Fruit fly (Drosophila melanogaster) whole organism, adult: Measurements from ENCODE around the gene fz2.

ENCODE experiments used
- CG14711 ChIP-seq: fragments of 200-800 bp; sonication (Bioruptor generic); optimal IDR thresholded peaks from 2 replicates; lab custom pipeline; 2018; ENCODE audit warnings: missing biosample characterization, mild to moderate bottlenecking, missing genetic modification characterization, moderate library complexity
- CG5204 ChIP-seq: fragments of 200-800 bp; sonication (Bioruptor generic); optimal IDR thresholded peaks from 2 replicates; lab custom pipeline; 2016; ENCODE audit warnings: missing biosample characterization, missing genetic modification characterization
- Crg-1 ChIP-seq: fragments of 200-800 bp; sonication (Bioruptor generic); optimal IDR thresholded peaks from 2 replicates; lab custom pipeline; 2016; ENCODE audit warnings: missing biosample characterization, missing genetic modification characterization
- bab1 ChIP-seq: fragments of 200-800 bp; sonication (Bioruptor generic); optimal IDR thresholded peaks from 3 replicates; lab custom pipeline; 2019; ENCODE audit warnings: missing biosample characterization, mild to moderate bottlenecking, missing genetic modification characterization, moderate library complexity
- tj ChIP-seq: fragments of 200-800 bp; sonication (Bioruptor generic); optimal IDR thresholded peaks from 3 replicates; lab custom pipeline; 2017; ENCODE audit warnings: missing biosample characterization, mild to moderate bottlenecking, missing genetic modification characterization, moderate library complexity
- toe ChIP-seq: fragments of 200-800 bp; sonication (Bioruptor generic); optimal IDR thresholded peaks from 2 replicates; lab custom pipeline; 2016; ENCODE audit warnings: missing biosample characterization, missing genetic modification characterization

DNA sequence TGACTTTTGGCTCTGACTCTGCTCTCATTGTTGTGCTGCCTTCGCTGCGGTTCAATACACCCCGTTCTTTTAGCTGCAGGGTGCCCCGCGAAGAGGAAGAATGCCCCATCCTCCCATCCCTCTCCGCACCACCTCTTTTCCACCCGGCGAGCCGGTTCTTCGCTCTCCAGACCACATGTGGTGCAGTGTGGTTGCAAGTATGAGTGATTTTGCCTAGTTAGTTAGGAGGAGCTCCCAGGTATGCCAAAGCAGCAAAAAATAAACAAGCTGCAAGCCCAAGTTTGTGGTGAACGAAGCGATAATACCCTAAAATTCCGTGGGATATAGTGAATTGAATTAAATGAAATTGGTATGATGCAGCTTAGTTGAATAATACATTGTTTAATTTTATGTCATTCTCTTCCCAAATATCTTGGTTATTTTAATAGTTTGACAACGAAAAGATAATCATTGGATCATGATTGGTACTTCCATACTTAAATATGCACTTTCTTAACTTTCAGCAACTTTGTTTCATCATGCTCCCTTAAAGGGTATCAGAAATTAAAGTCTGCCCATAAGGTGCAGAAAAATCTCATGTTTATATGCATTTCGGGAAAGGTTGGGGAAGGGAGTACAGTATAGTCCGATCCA, 62.9 kb downstream of the fz2 start:
- no peak for TF ChIP-seq CG5204 (GFP tag; lab: Kevin White, UChicago)
- TF ChIP-seq toe (GFP tag; lab: Kevin White, UChicago) = no peak
- no peak for TF ChIP-seq bab1 (GFP tag; lab: Kevin White, UChicago)
- no peak for TF ChIP-seq tj
- TF ChIP-seq CG14711 (tag; lab: Kevin White, UChicago) = no peak
- no peak for TF ChIP-seq Crg-1 (GFP tag; lab: Kevin White, UChicago)
